Worm (Caenorhabditis elegans): ENCODE data around the gene R04D3.3.

R04D3.3 gene

DNA sequence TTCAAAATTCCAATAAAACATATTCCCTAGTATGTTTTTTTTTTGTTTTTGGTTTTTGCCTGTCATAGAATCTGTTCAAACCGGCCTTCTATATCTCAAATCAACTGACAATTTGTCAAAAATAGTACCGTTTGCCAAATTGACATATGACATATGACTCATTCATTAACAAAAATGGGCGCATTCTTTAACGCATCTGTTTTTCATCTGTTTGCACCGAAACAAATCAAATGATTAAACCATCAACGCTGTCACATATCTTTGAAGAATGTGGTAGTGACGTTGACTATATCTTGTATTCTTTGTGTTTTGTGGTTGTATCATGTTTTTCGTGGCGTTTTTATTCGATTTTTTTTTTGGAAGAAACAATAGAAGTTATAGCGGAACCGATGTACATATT, 24.7 kb upstream of the R04D3.3 start:
- TF ChIP-seq B0310.2 (tag; optimal IDR thresholded peaks at IDR 0.05) (no peak), pes-1 (GFP tag; IDR thresholded peaks at IDR 0.05) (no peak), sea-1 (GFP tag; conservative IDR thresholded peaks at IDR 0.05) (no peak), tra-4 (tag; optimal IDR thresholded peaks at IDR 0.05) (no peak), ceh-13 (GFP tag; optimal IDR thresholded peaks at IDR 0.05) (no peak), ama-1 (optimal IDR thresholded peaks at IDR 0.05) (no peak), F13C5.2 (tag; optimal IDR thresholded peaks at IDR 0.05) (no peak), hmbx-1 (tag; optimal IDR thresholded peaks at IDR 0.05) (no peak), aly-1 (tag; optimal IDR thresholded peaks at IDR 0.05) (no peak), tbx-37 (GFP tag; conservative IDR thresholded peaks at IDR 0.05) (no peak), flt-1 (GFP tag; IDR thresholded peaks at IDR 0.05) (no peak), ets-7 (tag; optimal IDR thresholded peaks at IDR 0.05) (no peak), ceh-36 (tag; optimal IDR thresholded peaks at IDR 0.05) (no peak), hmg-4 (GFP tag; optimal IDR thresholded peaks at IDR 0.05) (no peak), hnd-1 (tag; optimal IDR thresholded peaks at IDR 0.05) (no peak), tbx-11 (GFP tag; IDR thresholded peaks at IDR 0.05) (no peak)

DNA sequence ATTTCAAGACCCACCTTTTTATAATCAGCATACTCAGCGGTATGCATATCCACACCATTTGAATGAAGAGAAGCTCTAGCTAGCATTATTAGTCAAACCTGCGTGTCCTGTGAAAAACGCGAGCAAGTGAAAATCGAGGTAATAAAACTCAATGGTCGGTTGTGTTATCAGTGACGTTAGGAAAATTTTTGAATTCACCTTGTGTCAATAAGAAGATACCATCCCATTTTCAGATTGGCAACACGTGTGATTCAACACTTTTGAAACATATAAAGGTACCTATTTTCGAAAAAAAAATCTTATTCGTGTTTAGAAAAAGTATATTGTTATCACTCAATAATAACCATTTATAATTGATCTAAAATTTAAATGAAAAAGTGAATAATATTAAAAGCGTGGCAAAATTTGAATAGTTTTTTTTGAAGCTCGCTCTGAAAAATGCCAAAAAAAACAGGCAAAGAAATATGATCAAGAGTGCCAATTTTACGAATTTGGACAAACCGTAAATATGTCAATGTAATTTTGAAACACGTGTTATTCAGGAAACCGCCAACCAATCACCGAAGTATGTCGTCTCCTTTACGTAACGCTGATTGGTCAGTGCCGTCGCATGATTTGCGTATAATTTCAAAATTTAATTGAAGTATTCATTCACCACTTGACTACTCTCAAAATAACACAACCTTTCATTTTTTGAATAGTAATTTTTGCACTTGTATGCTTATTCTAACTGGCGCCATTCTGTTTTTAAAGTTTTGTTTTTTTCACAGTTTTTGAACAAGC, 21.4 kb upstream of the R04D3.3 start, which contains the start of gene F46G10.1:
Gene F46G10.1 (minus strand): TSS at position 115 of the 783 bp plus-strand sequence.
- TF ChIP-seq tra-4 (tag; optimal IDR thresholded peaks at IDR 0.05) (no peak), hmbx-1 (tag; optimal IDR thresholded peaks at IDR 0.05) (no peak), hmg-4 (GFP tag; optimal IDR thresholded peaks at IDR 0.05) (no peak), flt-1 (GFP tag; IDR thresholded peaks at IDR 0.05) (no peak), B0310.2 (tag; optimal IDR thresholded peaks at IDR 0.05) (no peak), ama-1 (optimal IDR thresholded peaks at IDR 0.05) (no peak), ceh-13 (GFP tag; optimal IDR thresholded peaks at IDR 0.05) (no peak), F13C5.2 (tag; optimal IDR thresholded peaks at IDR 0.05) (no peak), pes-1 (GFP tag; IDR thresholded peaks at IDR 0.05) (no peak), ceh-36 (tag; optimal IDR thresholded peaks at IDR 0.05) (no peak), scrt-1 (GFP tag; IDR thresholded peaks at IDR 0.05) (no peak), sea-1 (GFP tag; conservative IDR thresholded peaks at IDR 0.05) (no peak), ets-7 (tag; optimal IDR thresholded peaks at IDR 0.05) (no peak), tbx-37 (GFP tag; conservative IDR thresholded peaks at IDR 0.05) (no peak), tbx-11 (GFP tag; IDR thresholded peaks at IDR 0.05) (no peak), hnd-1 (tag; optimal IDR thresholded peaks at IDR 0.05) (no peak), aly-1 (tag; optimal IDR thresholded peaks at IDR 0.05) (no peak)

DNA sequence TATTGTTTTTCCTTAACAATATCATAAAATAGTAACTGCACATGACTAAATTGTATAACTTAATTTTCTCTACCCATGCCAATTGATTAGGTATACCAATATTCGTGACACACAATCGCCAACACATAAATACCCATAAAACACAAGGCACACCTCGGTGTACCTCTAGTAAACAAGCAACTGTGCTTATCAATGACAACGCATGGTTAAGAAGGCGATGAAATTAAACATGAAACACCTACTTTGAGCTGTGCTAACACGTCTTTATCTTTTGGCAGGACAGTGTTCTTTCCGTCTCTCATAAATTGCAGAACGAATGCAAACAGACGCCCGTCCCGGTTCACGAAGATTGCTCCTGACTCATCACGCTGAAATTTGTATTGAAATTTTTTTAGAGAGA, 20.3 kb upstream of the R04D3.3 start:
- TF ChIP-seq sea-1 (GFP tag; conservative IDR thresholded peaks at IDR 0.05) (no peak), ceh-36 (tag; optimal IDR thresholded peaks at IDR 0.05) (no peak), hmg-4 (GFP tag; optimal IDR thresholded peaks at IDR 0.05) (no peak), ets-7 (tag; optimal IDR thresholded peaks at IDR 0.05) (no peak), flt-1 (GFP tag; IDR thresholded peaks at IDR 0.05) (no peak), B0310.2 (tag; optimal IDR thresholded peaks at IDR 0.05) (no peak), hmbx-1 (tag; optimal IDR thresholded peaks at IDR 0.05) (no peak), F13C5.2 (tag; optimal IDR thresholded peaks at IDR 0.05) (no peak), tra-4 (tag; optimal IDR thresholded peaks at IDR 0.05) (no peak), scrt-1 (GFP tag; IDR thresholded peaks at IDR 0.05) (no peak), ama-1 (optimal IDR thresholded peaks at IDR 0.05) (no peak), tbx-37 (GFP tag; conservative IDR thresholded peaks at IDR 0.05) (no peak), pes-1 (GFP tag; IDR thresholded peaks at IDR 0.05) (no peak), aly-1 (tag; optimal IDR thresholded peaks at IDR 0.05) (no peak), ceh-13 (GFP tag; optimal IDR thresholded peaks at IDR 0.05) (no peak), hnd-1 (tag; optimal IDR thresholded peaks at IDR 0.05) (no peak), tbx-11 (GFP tag; IDR thresholded peaks at IDR 0.05) (no peak)

DNA sequence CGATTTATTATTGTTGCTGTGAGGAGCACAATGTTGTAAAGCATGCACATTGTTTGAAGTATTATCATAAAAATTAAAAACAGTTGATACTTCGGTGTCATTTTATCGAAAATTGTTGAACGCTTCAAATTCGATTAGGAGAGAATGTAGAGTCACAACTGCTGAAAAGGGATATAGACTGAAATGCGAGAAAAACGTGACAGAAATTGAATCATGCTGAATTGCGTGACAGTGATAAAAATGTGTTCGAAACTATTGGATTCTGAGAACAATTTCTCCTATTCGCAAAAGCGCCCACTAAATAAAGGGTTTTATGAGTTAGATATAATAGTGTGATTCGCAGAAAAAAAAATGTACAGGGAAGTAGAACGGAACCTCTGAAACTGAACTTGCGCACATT, 18.3 kb upstream of the R04D3.3 start, which contains the start of gene srxa-8:
Gene srxa-8 (minus strand): TSS at position 101 of the 400 bp plus-strand sequence.
- no peak for TF ChIP-seq pes-1 (GFP tag; IDR thresholded peaks at IDR 0.05)
- no peak for TF ChIP-seq ets-7 (tag; optimal IDR thresholded peaks at IDR 0.05)
- no peak for TF ChIP-seq B0310.2 (tag; optimal IDR thresholded peaks at IDR 0.05)
- TF ChIP-seq flt-1 (GFP tag; IDR thresholded peaks at IDR 0.05): no peak
- no peak for TF ChIP-seq tbx-37 (GFP tag; conservative IDR thresholded peaks at IDR 0.05)
- TF ChIP-seq ceh-13 (GFP tag; optimal IDR thresholded peaks at IDR 0.05): no peak
- TF ChIP-seq tra-4 (tag; optimal IDR thresholded peaks at IDR 0.05): no peak
- no peak for TF ChIP-seq F13C5.2 (tag; optimal IDR thresholded peaks at IDR 0.05)

DNA sequence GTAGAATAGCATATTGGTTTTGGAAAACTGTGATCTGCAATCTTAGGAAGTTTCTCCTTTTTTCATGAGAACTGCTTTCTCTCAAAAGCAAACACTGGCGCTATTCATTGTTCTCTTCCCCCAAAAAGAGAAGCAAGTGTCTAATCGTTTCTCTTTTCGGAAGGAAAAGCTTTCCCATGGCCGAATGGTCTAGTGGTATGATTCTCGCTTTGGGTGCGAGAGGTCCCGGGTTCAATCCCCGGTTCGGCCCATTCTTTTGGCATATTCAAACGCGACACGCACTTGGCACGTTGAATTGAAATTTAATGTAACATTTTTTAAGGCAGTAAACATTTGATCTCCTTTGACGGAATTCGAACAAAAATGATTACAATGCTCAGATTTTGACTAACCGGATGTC, 17.4 kb upstream of the R04D3.3 start:
- TF ChIP-seq ets-7 (tag; optimal IDR thresholded peaks at IDR 0.05): no peak
- 0 out of 2 replicates have a peak, but pooled peaks have one; percentile 21 for TF ChIP-seq pes-1 (GFP tag; IDR thresholded peaks at IDR 0.05)

DNA sequence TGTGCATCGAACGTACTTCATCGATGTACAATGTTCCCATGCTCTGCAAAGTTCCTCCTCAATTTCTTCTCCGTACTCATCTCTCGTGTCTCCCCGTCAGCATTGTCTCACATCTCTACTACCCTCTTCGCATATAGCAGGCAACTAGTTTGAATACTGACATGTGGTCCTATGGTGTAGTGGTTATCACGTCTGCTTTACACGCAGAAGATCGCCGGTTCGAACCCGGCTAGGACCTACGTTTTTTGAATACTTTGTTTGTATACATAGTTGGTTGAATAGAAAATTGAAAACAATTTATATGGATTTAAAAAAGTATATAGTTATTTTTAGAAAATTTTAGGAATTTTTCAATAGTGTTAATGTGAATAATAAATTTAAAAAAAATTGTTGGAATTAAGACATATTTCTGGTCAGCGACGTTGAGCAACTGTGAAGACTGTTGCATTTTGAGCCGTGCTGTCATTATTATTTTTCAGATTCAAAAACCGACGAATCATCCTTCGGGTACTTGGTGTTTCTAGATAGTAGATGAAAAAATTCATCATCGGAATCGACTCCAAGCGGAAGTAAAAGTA, 16.5 kb upstream of the R04D3.3 start:
- TF ChIP-seq scrt-1 (GFP tag; IDR thresholded peaks at IDR 0.05) (peak; percentile 95), pes-1 (GFP tag; IDR thresholded peaks at IDR 0.05) (peak; percentile 95), B0310.2 (tag; optimal IDR thresholded peaks at IDR 0.05) (peak; percentile 80), hmbx-1 (tag; optimal IDR thresholded peaks at IDR 0.05) (peak; percentile 86), tra-4 (tag; optimal IDR thresholded peaks at IDR 0.05) (peak; percentile 90), ceh-13 (GFP tag; optimal IDR thresholded peaks at IDR 0.05) (peak; percentile 92), ama-1 (optimal IDR thresholded peaks at IDR 0.05) (no peak), ets-7 (tag; optimal IDR thresholded peaks at IDR 0.05) (peak; percentile 73), sea-1 (GFP tag; conservative IDR thresholded peaks at IDR 0.05) (peak; percentile 93), hnd-1 (tag; optimal IDR thresholded peaks at IDR 0.05) (peak; percentile 89), ceh-36 (tag; optimal IDR thresholded peaks at IDR 0.05) (peak; percentile 94), F13C5.2 (tag; optimal IDR thresholded peaks at IDR 0.05) (peak; percentile 94), hmg-4 (GFP tag; optimal IDR thresholded peaks at IDR 0.05) (no peak), tbx-37 (GFP tag; conservative IDR thresholded peaks at IDR 0.05) (peak; percentile 95), tbx-11 (GFP tag; IDR thresholded peaks at IDR 0.05) (peak; percentile 97), aly-1 (tag; optimal IDR thresholded peaks at IDR 0.05) (peak; percentile 85), flt-1 (GFP tag; IDR thresholded peaks at IDR 0.05) (peak; percentile 95)
